Worm (Caenorhabditis elegans): ENCODE data around the gene bed-1.

DNA sequence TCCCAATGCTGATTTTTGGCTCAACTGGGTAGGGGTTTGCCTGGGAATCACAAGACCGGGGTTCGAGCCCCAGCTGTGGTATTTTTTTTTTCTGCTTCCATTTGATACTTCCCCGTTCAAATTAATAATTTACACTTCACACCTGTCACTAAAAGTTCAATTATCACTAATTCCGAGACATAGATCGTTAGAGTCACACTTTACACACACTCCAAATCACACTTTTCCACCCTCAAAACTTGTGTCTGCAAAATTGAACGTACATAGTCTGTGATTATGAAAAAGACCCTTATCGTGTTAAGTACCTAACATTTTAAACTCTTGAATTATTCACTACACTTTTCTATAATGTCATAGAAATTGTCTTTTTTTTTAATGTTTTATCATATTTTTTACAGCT is 40.9 kb downstream of the bed-1 start:
- TF ChIP-seq mes-2 (tag; optimal IDR thresholded peaks at IDR 0.05; ENCODE audit: poor library complexity, severe bottlenecking) (no peak), egl-43 (GFP tag; IDR thresholded peaks at IDR 0.05) (no peak), lin-1 (GFP tag; IDR thresholded peaks at IDR 0.05) (no peak), skn-1 (tag; optimal IDR thresholded peaks at IDR 0.05) (no peak), jun-1 (tag; optimal IDR thresholded peaks at IDR 0.05) (no peak), lin-29 (GFP tag; IDR thresholded peaks at IDR 0.05) (no peak), nhr-11 (tag; optimal IDR thresholded peaks at IDR 0.05) (no peak), Y5F2A.4 (GFP tag; optimal IDR thresholded peaks at IDR 0.05) (no peak), dve-1 (tag; optimal IDR thresholded peaks at IDR 0.05; ENCODE audit: insufficient read depth) (no peak)

Data from whole organism, L4 larva.